Fruit fly (Drosophila melanogaster): Measurements from ENCODE around the gene toc.

dm6 chr2L:3158260-3159072 is 13.9 kb upstream of the toc start:
- TF ChIP-seq CG8478 (optimal IDR thresholded peaks at IDR 0.05) (no peak), CTCF (optimal IDR thresholded peaks at IDR 0.05) (no peak)

Measured in S2 (cell line).